Worm (Caenorhabditis elegans) whole organism, young adult: ENCODE measurements around the gene F35D11.4.

Experiments used
- B0035.1 ChIP-seq: sonication (generic microtip); optimal IDR thresholded peaks from 2 replicates; lab custom pipeline; 2016; ENCODE audit warnings: missing genetic modification characterization, mild to moderate bottlenecking, missing compliant biosample characterization, missing genotype, missing genetic modification reagents
- B0261.1 ChIP-seq: sonication (generic microtip); optimal IDR thresholded peaks from 2 replicates; lab custom pipeline; 2016; ENCODE audit warnings: mild to moderate bottlenecking, missing genetic modification characterization, moderate library complexity, missing compliant biosample characterization
- B0336.3 ChIP-seq: fragments of 200-800 bp; sonication (Bioruptor generic); IDR thresholded peaks from 2 replicates; pipeline ENCODE4 v1.3.6; 2022; ENCODE audit warnings: missing genetic modification characterization, missing compliant biosample characterization
- F10E7.11 ChIP-seq: sonication (generic microtip); optimal IDR thresholded peaks from 2 replicates; lab custom pipeline; 2017; ENCODE audit warnings: mild to moderate bottlenecking, missing genetic modification characterization, moderate library complexity, missing compliant biosample characterization
- F37B4.10 ChIP-seq: fragments of 200-800 bp; sonication (Bioruptor generic); IDR thresholded peaks from 2 replicates; pipeline ENCODE4 v1.3.6; 2022; ENCODE audit warnings: missing genetic modification characterization, missing compliant biosample characterization
- F52B5.7 ChIP-seq: sonication (generic microtip); optimal IDR thresholded peaks from 2 replicates; lab custom pipeline; 2016; ENCODE audit warnings: mild to moderate bottlenecking, missing genetic modification characterization, missing compliant biosample characterization
- F55B11.4 ChIP-seq: sonication (generic microtip); optimal IDR thresholded peaks from 2 replicates; lab custom pipeline; 2016; ENCODE audit warnings: missing compliant biosample characterization, missing genetic modification characterization, borderline replicate concordance; ENCODE audit not compliant: insufficient read depth
- T07F8.4 ChIP-seq: sonication (generic microtip); optimal IDR thresholded peaks from 2 replicates; lab custom pipeline; 2016; ENCODE audit warnings: mild to moderate bottlenecking, missing genetic modification characterization, moderate library complexity, missing compliant biosample characterization
- T26A5.8 ChIP-seq: sonication (generic microtip); optimal IDR thresholded peaks from 2 replicates; lab custom pipeline; 2016; ENCODE audit warnings: missing genetic modification characterization, missing compliant biosample characterization
- akir-1 ChIP-seq: fragments of 200-800 bp; sonication (Bioruptor generic); optimal IDR thresholded peaks from 2 replicates; lab custom pipeline; 2018; ENCODE audit warnings: mild to moderate bottlenecking, missing genetic modification characterization, moderate library complexity, missing compliant biosample characterization
- aptf-2 ChIP-seq: fragments of 200-800 bp; sonication (Bioruptor generic); conservative IDR thresholded peaks from 2 replicates; pipeline ENCODE4 v1.3.6; 2022; ENCODE audit warnings: missing genetic modification reagents, missing genetic modification characterization, missing compliant biosample characterization
- atf-7 ChIP-seq: sonication (generic microtip); optimal IDR thresholded peaks from 2 replicates; lab custom pipeline; 2017; ENCODE audit warnings: mild to moderate bottlenecking, missing genetic modification characterization, missing compliant biosample characterization
- attf-3 ChIP-seq: fragments of 200-800 bp; sonication (Bioruptor generic); conservative IDR thresholded peaks from 2 replicates; pipeline ENCODE4 v1.3.6; 2022; ENCODE audit warnings: missing genetic modification reagents, missing genetic modification characterization, missing compliant biosample characterization
- attf-5 ChIP-seq: fragments of 200-800 bp; sonication (Bioruptor generic); optimal IDR thresholded peaks from 2 replicates; lab custom pipeline; 2018; ENCODE audit warnings: mild to moderate bottlenecking, missing genetic modification characterization, missing compliant biosample characterization
- ccch-3 ChIP-seq: fragments of 200-800 bp; sonication (Bioruptor generic); optimal IDR thresholded peaks from 2 replicates; lab custom pipeline; 2018; ENCODE audit warnings: mild to moderate bottlenecking, missing genetic modification characterization, missing compliant biosample characterization
- ceh-27 ChIP-seq: fragments of 200-800 bp; sonication (Bioruptor generic); optimal IDR thresholded peaks from 2 replicates; lab custom pipeline; 2018; ENCODE audit warnings: mild to moderate bottlenecking, missing genetic modification characterization, moderate library complexity, missing compliant biosample characterization
- egl-18 ChIP-seq: fragments of 200-800 bp; sonication (Bioruptor generic); IDR thresholded peaks from 2 replicates; pipeline ENCODE4 v1.3.6; 2022; ENCODE audit warnings: missing genetic modification reagents, missing genetic modification characterization, missing compliant biosample characterization
- egl-44 ChIP-seq: fragments of 200-800 bp; sonication (Bioruptor generic); IDR thresholded peaks from 2 replicates; pipeline ENCODE4 v1.3.6; 2022; ENCODE audit warnings: missing genetic modification reagents, missing genetic modification characterization, missing compliant biosample characterization
- gei-17 ChIP-seq: fragments of 200-800 bp; sonication (Bioruptor generic); optimal IDR thresholded peaks from 2 replicates; lab custom pipeline; 2018; ENCODE audit warnings: mild to moderate bottlenecking, missing genetic modification characterization, missing compliant biosample characterization
- hsf-1 ChIP-seq: fragments of 200-800 bp; sonication (Bioruptor generic); IDR thresholded peaks from 2 replicates; pipeline ENCODE4 v1.3.6; 2022; ENCODE audit warnings: missing genetic modification reagents, missing genetic modification characterization, missing compliant biosample characterization
- lin-26 ChIP-seq: fragments of 200-800 bp; sonication (Bioruptor generic); IDR thresholded peaks from 2 replicates; pipeline ENCODE4 v1.3.6; 2022; ENCODE audit warnings: missing genetic modification reagents, missing genetic modification characterization, missing compliant biosample characterization
- lsy-27 ChIP-seq: sonication (generic microtip); optimal IDR thresholded peaks from 2 replicates; lab custom pipeline; 2017; ENCODE audit warnings: missing genetic modification characterization, mild to moderate bottlenecking, missing compliant biosample characterization, antibody characterized with exemption, missing genotype, borderline replicate concordance; ENCODE audit not compliant: insufficient read depth
- nfyb-1 ChIP-seq: fragments of 200-800 bp; sonication (Bioruptor generic); IDR thresholded peaks from 2 replicates; pipeline ENCODE4 v1.3.6; 2022; ENCODE audit warnings: missing genetic modification reagents, missing genetic modification characterization, missing compliant biosample characterization
- nhr-80 ChIP-seq: sonication (generic microtip); optimal IDR thresholded peaks from 2 replicates; lab custom pipeline; 2016; ENCODE audit warnings: missing genetic modification characterization, missing compliant biosample characterization
- sdz-38 ChIP-seq: sonication (generic microtip); optimal IDR thresholded peaks from 2 replicates; lab custom pipeline; 2016; ENCODE audit warnings: missing genotype, missing genetic modification characterization, missing compliant biosample characterization
- snpc-1.1 ChIP-seq: sonication (generic microtip); optimal IDR thresholded peaks from 2 replicates; lab custom pipeline; 2017; ENCODE audit warnings: missing genetic modification characterization, mild to moderate bottlenecking, missing compliant biosample characterization, antibody characterized with exemption, moderate library complexity, missing genotype, missing genetic modification reagents; ENCODE audit not compliant: insufficient read depth
- unc-130 ChIP-seq: sonication (generic microtip); optimal IDR thresholded peaks from 2 replicates; lab custom pipeline; 2016; ENCODE audit warnings: missing genetic modification reagents, missing genetic modification characterization, missing compliant biosample characterization
- xnd-1 ChIP-seq: sonication (generic microtip); optimal IDR thresholded peaks from 2 replicates; lab custom pipeline; 2016; ENCODE audit warnings: missing genotype, missing genetic modification reagents, missing genetic modification characterization, missing compliant biosample characterization
- ztf-25 ChIP-seq: fragments of 200-800 bp; sonication (Bioruptor generic); IDR thresholded peaks from 2 replicates; pipeline ENCODE4 v1.3.6; 2022; ENCODE audit warnings: missing genetic modification reagents, missing genetic modification characterization, missing compliant biosample characterization
- ztf-3 ChIP-seq: fragments of 200-800 bp; sonication (Bioruptor generic); optimal IDR thresholded peaks from 2 replicates; lab custom pipeline; 2018; ENCODE audit warnings: mild to moderate bottlenecking, missing genetic modification characterization, missing compliant biosample characterization

Gene F35D11.4

DNA sequence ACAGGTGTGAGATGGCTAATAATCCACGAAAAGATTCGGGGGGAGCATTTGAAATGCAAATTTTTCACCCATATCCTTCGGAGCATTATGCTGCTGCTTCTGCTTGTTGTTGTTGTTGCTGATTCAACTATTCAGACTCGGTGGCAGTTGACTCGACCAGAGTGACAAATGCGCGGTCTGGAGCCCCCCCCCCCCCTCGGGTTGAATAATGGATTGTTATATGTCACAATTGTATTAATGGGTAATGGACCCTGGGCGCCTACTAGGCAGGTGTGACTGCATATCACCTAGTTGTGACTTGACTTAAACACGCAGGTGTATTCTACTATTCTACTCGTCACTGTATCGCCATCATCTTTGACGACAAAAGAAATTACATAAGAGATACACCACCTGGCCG is 27.6 kb upstream of the F35D11.4 start:
- no peak for TF ChIP-seq nfyb-1
- no peak for TF ChIP-seq B0336.3 (GFP tag; lab: Robert Waterston, UW)
- TF ChIP-seq T26A5.8 (tag; lab: Kevin White, UChicago), result no peak
- TF ChIP-seq attf-3 (GFP tag; lab: Robert Waterston, UW), result no peak
- TF ChIP-seq hsf-1, result no peak
- TF ChIP-seq, all 124 proteins: peak for 0

DNA sequence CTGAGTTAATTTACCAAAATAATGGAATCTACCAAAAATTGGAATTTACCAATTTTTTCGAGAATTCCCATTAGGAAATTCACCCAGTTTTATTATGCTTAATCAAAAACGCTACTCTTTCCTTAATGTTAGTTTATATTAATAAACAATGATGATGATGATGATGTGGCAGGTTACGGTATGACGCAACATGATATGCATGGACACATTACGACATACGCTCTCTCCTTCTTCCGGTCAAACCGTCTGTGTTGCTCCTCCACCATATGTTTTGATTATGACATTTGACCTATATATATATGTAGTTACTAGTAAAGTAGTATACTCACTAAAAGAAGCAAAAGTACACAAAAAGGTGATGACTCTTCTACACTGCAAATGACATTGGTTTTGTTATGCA is 25.8 kb upstream of the F35D11.4 start:
- TF ChIP-seq nhr-80 (tag; lab: Kevin White, UChicago), result no peak
- TF ChIP-seq aptf-2, result no peak
- no peak for TF ChIP-seq akir-1 (GFP tag; lab: Kevin White, UChicago)
- TF ChIP-seq sdz-38, result no peak
- TF ChIP-seq atf-7 (tag; lab: Kevin White, UChicago), result no peak
- TF ChIP-seq ccch-3, result no peak
- TF ChIP-seq ztf-3 (GFP tag; lab: Kevin White, UChicago), result no peak
- TF ChIP-seq snpc-1.1 (tag; lab: Kevin White, UChicago), result no peak
- TF ChIP-seq gei-17 (GFP tag; lab: Kevin White, UChicago), result no peak
- TF ChIP-seq lin-26 (GFP tag; lab: Robert Waterston, UW), result no peak
- TF ChIP-seq attf-5 (GFP tag; lab: Kevin White, UChicago), result no peak

DNA sequence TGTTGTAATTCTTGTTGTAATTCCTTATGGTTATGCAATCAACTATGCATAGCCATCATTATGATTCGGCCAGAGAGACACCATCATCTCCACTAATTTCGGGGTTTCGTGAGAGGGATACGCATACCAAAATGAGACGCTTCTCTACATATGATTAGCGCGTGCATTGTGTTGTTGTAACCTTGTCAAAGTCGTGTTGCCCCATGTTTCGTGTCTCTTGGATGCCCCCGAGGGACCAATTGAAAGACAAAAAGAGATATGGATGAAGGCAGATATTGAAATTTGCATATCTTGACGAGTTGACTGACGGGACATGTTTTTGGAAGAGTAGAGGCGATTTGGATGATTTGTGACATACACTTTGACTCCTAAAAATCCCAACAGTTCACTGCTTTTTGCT is 23.9 kb upstream of the F35D11.4 start:
- no peak for TF ChIP-seq aptf-2
- TF ChIP-seq B0261.1 (tag; lab: Kevin White, UChicago), result no peak
- TF ChIP-seq F37B4.10 (GFP tag; lab: Robert Waterston, UW), result no peak
- TF ChIP-seq nfyb-1, result no peak
- TF ChIP-seq lsy-27 (tag; lab: Kevin White, UChicago), result no peak
- TF ChIP-seq nhr-80 (tag; lab: Kevin White, UChicago), result no peak
- TF ChIP-seq F52B5.7 (tag; lab: Kevin White, UChicago), result no peak
- TF ChIP-seq F55B11.4 (tag; lab: Kevin White, UChicago), result no peak
- TF ChIP-seq ztf-25, result no peak
- no peak for TF ChIP-seq egl-18 (GFP tag; lab: Robert Waterston, UW)
- no peak for TF ChIP-seq xnd-1 (tag; lab: Kevin White, UChicago)
- no peak for TF ChIP-seq egl-44 (GFP tag; lab: Robert Waterston, UW)

DNA sequence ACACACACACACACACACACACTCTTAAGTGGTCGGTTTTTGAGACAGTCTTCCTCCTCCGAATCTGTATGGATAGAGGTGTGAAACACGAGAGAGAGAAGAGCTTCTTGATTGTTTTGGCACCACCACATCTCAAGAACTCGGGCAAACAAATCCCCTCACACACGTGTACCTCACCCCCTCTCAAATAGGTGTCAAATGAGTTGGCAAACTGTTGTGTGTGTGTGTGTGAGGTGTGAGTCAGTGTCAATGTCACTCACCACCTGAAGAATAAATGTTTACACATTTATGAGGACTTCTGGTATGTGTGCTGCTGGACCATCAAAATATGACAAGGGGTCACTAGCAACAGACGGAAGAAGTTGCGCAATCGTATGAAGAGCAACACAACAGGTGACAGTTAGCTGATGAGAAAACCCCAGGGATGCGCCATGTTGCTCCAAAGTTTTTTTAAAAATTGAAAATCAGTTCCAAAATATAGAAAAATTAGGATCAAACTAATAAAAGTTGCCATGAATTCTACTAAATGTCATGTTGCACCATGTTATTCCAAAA is 23.2 kb upstream of the F35D11.4 start:
- no peak for TF ChIP-seq F55B11.4 (tag; lab: Kevin White, UChicago)
- TF ChIP-seq, all 124 proteins: peak for 0

DNA sequence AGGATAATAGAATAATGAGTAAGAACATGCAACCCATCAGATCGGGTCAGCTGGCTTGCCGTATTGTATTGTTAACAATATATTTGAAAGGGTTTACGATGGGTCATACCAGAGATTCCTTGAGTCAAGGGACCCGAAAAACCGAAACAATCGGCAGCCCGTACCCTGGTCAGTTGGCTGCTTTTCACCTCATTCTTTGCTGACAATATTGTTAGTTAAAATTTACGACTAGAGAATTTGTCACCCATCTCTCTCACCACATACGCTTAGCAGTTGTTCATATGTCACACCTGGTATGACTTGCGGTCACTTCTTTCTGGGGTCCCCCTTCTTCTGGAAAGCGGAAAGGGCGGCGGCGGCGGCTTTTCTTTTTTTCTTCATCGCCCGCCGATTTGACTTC is 22.1 kb upstream of the F35D11.4 start:
- TF ChIP-seq F10E7.11 (tag; lab: Kevin White, UChicago), result no peak
- no peak for TF ChIP-seq T07F8.4
- TF ChIP-seq ceh-27 (GFP tag; lab: Kevin White, UChicago), result no peak
- TF ChIP-seq B0035.1, result no peak
- TF ChIP-seq unc-130 (GFP tag; lab: Kevin White, UChicago), result no peak
